Worm (Caenorhabditis elegans): ENCODE data around the gene nspe-3.

- TF ChIP-seq ama-1 (optimal IDR thresholded peaks at IDR 0.05) (no peak), ceh-36 (tag; optimal IDR thresholded peaks at IDR 0.05) (no peak), ets-7 (tag; optimal IDR thresholded peaks at IDR 0.05) (no peak), ceh-13 (GFP tag; optimal IDR thresholded peaks at IDR 0.05) (no peak), aly-1 (tag; optimal IDR thresholded peaks at IDR 0.05) (no peak), sea-1 (GFP tag; conservative IDR thresholded peaks at IDR 0.05) (no peak), F13C5.2 (tag; optimal IDR thresholded peaks at IDR 0.05) (no peak), tbx-37 (GFP tag; conservative IDR thresholded peaks at IDR 0.05) (no peak), B0310.2 (tag; optimal IDR thresholded peaks at IDR 0.05) (no peak), pes-1 (GFP tag; IDR thresholded peaks at IDR 0.05) (no peak), hmg-4 (GFP tag; optimal IDR thresholded peaks at IDR 0.05) (no peak), hmbx-1 (tag; optimal IDR thresholded peaks at IDR 0.05) (no peak), tra-4 (tag; optimal IDR thresholded peaks at IDR 0.05) (no peak), hnd-1 (tag; optimal IDR thresholded peaks at IDR 0.05) (no peak)
Measured at ce11 chrII:12661930-12662329, 44.2 kb downstream of the nspe-3 start.
